Worm (Caenorhabditis elegans) whole organism, L3 larva: Measurements from ENCODE around the gene srh-127.

Source experiments
- ceh-16 ChIP-seq: sonication (generic microtip); optimal IDR thresholded peaks from 2 replicates; lab custom pipeline; 2017; ENCODE audit warnings: missing biosample characterization, missing genetic modification characterization
- ceh-82 ChIP-seq: fragments of 150-350 bp; optimal IDR thresholded peaks from 2 replicates; lab custom pipeline; 2014; ENCODE audit warnings: missing biosample characterization, missing genetic modification characterization
- egl-27 ChIP-seq: sonication (generic microtip); optimal IDR thresholded peaks from 4 replicates; lab custom pipeline; 2017; ENCODE audit warnings: missing biosample characterization, missing genetic modification reagents, missing genetic modification characterization
- egl-5 ChIP-seq: fragments of 150-350 bp; optimal IDR thresholded peaks from 2 replicates; lab custom pipeline; 2017; ENCODE audit warnings: missing biosample characterization, missing genetic modification reagents, missing genetic modification characterization, inconsistent platforms
- elt-3 ChIP-seq, 3 experiments: fragments of 150-350 bp in 1 of 3; sonication (generic microtip) in 2 of 3; optimal IDR thresholded peaks; 2 replicates in 2 of 3; 4 replicates in 1 of 3; lab custom pipeline; 2014 to 2017; ENCODE audit warnings: missing biosample characterization in 3 of 3, missing genetic modification characterization in 3 of 3
- fkh-10 ChIP-seq: sonication (generic microtip); optimal IDR thresholded peaks from 2 replicates; lab custom pipeline; 2017; ENCODE audit warnings: missing biosample characterization, missing genetic modification reagents, missing genetic modification characterization
- fkh-2 ChIP-seq: fragments of 150-350 bp; optimal IDR thresholded peaks from 2 replicates; lab custom pipeline; 2014; ENCODE audit warnings: missing biosample characterization, missing genetic modification reagents, missing genetic modification characterization
- fos-1 ChIP-seq: fragments of 150-350 bp; optimal IDR thresholded peaks from 2 replicates; lab custom pipeline; 2014; ENCODE audit warnings: missing biosample characterization, missing genetic modification characterization
- lin-39 ChIP-seq: fragments of 150-350 bp; optimal IDR thresholded peaks from 2 replicates; lab custom pipeline; 2018; ENCODE audit warnings: missing biosample characterization, missing genetic modification reagents, missing genetic modification characterization
- mml-1 ChIP-seq: fragments of 150-350 bp; sonication (generic microtip); optimal IDR thresholded peaks from 3 replicates; lab custom pipeline; 2014; ENCODE audit warnings: missing biosample characterization, missing genetic modification characterization
- nfya-1 ChIP-seq: sonication (generic microtip); optimal IDR thresholded peaks from 2 replicates; lab custom pipeline; 2017; ENCODE audit warnings: missing genetic modification characterization, mild to moderate bottlenecking, missing compliant biosample characterization, antibody characterized with exemption, moderate library complexity; ENCODE audit not compliant: insufficient read depth
- nhr-11 ChIP-seq: fragments of 150-350 bp; optimal IDR thresholded peaks from 2 replicates; lab custom pipeline; 2014; ENCODE audit warnings: missing biosample characterization, missing genetic modification characterization
- nhr-23 ChIP-seq: fragments of 150-350 bp; optimal IDR thresholded peaks from 2 replicates; lab custom pipeline; 2014; ENCODE audit warnings: missing biosample characterization, missing genetic modification reagents, missing genetic modification characterization
- nhr-237 ChIP-seq: fragments of 150-350 bp; optimal IDR thresholded peaks from 2 replicates; lab custom pipeline; 2014; ENCODE audit warnings: missing biosample characterization, missing genetic modification characterization
- nhr-25 ChIP-seq: sonication (generic microtip); optimal IDR thresholded peaks from 2 replicates; lab custom pipeline; 2017; ENCODE audit warnings: missing biosample characterization, missing genetic modification characterization
- tbx-2 ChIP-seq: sonication (generic microtip); optimal IDR thresholded peaks from 2 replicates; lab custom pipeline; 2016; ENCODE audit warnings: mild to moderate bottlenecking, missing genetic modification characterization, missing compliant biosample characterization

Gene srh-127

ce11 chrV:2942247-2942646, 49.2 kb downstream of the srh-127 start:
- TF ChIP-seq nhr-23 (tag; lab: Kevin White, UChicago) (no peak), egl-27 (tag; lab: Kevin White, UChicago) (no peak), tbx-2 (tag; lab: Kevin White, UChicago) (no peak), egl-5 (tag; lab: Kevin White, UChicago) (no peak), fos-1 (no peak), nhr-237 (no peak), lin-39 (tag; lab: Kevin White, UChicago) (no peak), ceh-82 (tag; lab: Kevin White, UChicago) (no peak), nfya-1 (tag; lab: Kevin White, UChicago) (no peak), fkh-10 (GFP tag; lab: Kevin White, UChicago) (no peak), nhr-11 (no peak), nhr-25 (tag; lab: Kevin White, UChicago) (no peak)
- TF ChIP-seq, all 47 proteins: peak for 0

- TF ChIP-seq fkh-2 (tag; lab: Kevin White, UChicago) (no peak), ceh-16 (tag; lab: Kevin White, UChicago) (no peak), fos-1 (no peak), elt-3 (tag; optimal IDR thresholded peaks at IDR 0.05; lab: Kevin White, UChicago) (no peak), mml-1 (tag; lab: Kevin White, UChicago) (no peak)
Measured at ce11 chrV:2943859-2944258, 50.8 kb downstream of the srh-127 start, which contains the start of gene srw-137. srw-137 (minus strand) TSS chrV:2943959.
